Fruit fly (Drosophila melanogaster): Measurements from ENCODE around the gene p24-1.

DNA sequence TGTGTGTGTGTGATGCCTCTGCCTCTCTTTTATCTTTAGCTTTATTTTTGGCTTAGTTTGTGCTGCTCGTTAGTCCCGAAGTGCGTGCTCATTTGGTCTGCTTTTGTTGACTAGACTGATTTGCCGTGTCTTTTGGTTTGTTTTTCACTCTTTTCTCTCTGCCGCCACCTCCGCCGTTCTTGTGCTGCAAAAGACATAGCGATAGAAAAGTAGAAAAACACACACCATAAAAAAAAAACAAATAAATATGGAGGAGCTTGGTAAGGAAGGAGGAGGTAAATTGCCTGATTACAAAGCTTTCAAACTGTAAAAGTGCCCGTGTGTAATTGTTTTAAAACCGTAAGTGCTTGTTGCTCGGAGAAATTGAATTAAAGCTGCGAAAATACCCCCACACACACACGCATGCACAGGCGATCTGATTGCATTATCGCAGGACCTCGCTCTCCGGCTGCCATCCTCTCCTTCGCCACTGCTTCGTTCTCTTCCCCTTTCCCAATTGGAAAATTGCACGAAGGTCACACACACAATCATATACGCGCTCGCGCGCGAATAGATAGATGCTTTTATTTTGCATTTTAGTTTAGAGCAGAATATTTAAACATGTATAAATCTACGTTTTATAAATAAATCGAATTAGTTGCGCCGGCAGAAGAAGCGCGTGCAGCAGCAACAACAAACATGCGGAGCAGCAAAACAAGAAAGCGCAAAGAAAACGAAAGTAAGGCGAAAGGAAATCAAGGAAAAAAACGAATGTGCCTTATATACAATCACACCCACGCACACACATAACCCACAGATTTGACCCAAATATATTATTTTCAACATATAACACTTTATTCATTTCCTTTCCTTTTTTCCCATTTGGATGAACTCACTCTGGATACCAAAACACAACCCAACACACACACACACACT is 36.7 kb downstream of the p24-1 start:
- TF ChIP-seq CG1620 (GFP tag; optimal IDR thresholded peaks at IDR 0.05), result no peak
- no peak for TF ChIP-seq CG33017 (tag; optimal IDR thresholded peaks at IDR 0.05)
- TF ChIP-seq cic (GFP tag; optimal IDR thresholded peaks at IDR 0.05), result no peak
- no peak for TF ChIP-seq Crg-1 (GFP tag; optimal IDR thresholded peaks at IDR 0.05)
- no peak for TF ChIP-seq CG7045 (GFP tag; optimal IDR thresholded peaks at IDR 0.05)
- TF ChIP-seq Clk (GFP tag; optimal IDR thresholded peaks at IDR 0.05), result no peak
- TF ChIP-seq kay (GFP tag; ENCODE audit: borderline replicate concordance), result no peak
- no peak for TF ChIP-seq toe (GFP tag; optimal IDR thresholded peaks at IDR 0.05)
- TF ChIP-seq Mnt (GFP tag; optimal IDR thresholded peaks at IDR 0.05), result no peak
- no peak for TF ChIP-seq ovo (GFP tag; optimal IDR thresholded peaks at IDR 0.05)
- no peak for TF ChIP-seq Hr96 (GFP tag; optimal IDR thresholded peaks at IDR 0.05)
- no peak for TF ChIP-seq tj (GFP tag; optimal IDR thresholded peaks at IDR 0.05)
- no peak for TF ChIP-seq pad (GFP tag; optimal IDR thresholded peaks at IDR 0.05)
- TF ChIP-seq CG14711 (tag; optimal IDR thresholded peaks at IDR 0.05), result no peak
